Fruit fly (Drosophila melanogaster) whole organism, embryonic: Measurements from ENCODE around the gene RpL24.

Source experiments
- Abd-B ChIP-seq: fragments of 200-800 bp; sonication (Bioruptor generic); optimal IDR thresholded peaks from 2 replicates; lab custom pipeline; 2018; ENCODE audit warnings: missing biosample characterization, mild to moderate bottlenecking, missing genetic modification characterization, moderate library complexity
- Adf1 ChIP-seq: fragments of 200-800 bp; sonication (Bioruptor generic); IDR thresholded peaks from 2 replicates; pipeline ENCODE4 v1.3.6; 2022; ENCODE audit warnings: missing biosample characterization, missing genetic modification characterization
- Bgb ChIP-seq: fragments of 200-800 bp; sonication (Bioruptor generic); IDR thresholded peaks from 2 replicates; pipeline ENCODE4 v1.3.6; 2022; ENCODE audit warnings: missing biosample characterization, missing genetic modification characterization; ENCODE audit not compliant: partially characterized antibody
- CG10267 ChIP-seq: fragments of 200-800 bp; sonication (Bioruptor generic); optimal IDR thresholded peaks from 2 replicates; lab custom pipeline; 2018; ENCODE audit warnings: missing biosample characterization, mild to moderate bottlenecking, missing genetic modification characterization, moderate library complexity
- CG10366 ChIP-seq: fragments of 200-800 bp; sonication (Bioruptor generic); IDR thresholded peaks from 2 replicates; pipeline ENCODE4 v1.3.6; 2022; ENCODE audit warnings: missing biosample characterization, missing genetic modification characterization
- CG10979 ChIP-seq: fragments of 200-800 bp; sonication (Bioruptor generic); optimal IDR thresholded peaks from 2 replicates; lab custom pipeline; 2018; ENCODE audit warnings: missing biosample characterization, mild to moderate bottlenecking, missing genetic modification characterization, moderate library complexity
- CG14014 ChIP-seq: fragments of 200-800 bp; sonication (Bioruptor generic); IDR thresholded peaks from 2 replicates; pipeline ENCODE4 v1.3.6; 2022; ENCODE audit warnings: missing biosample characterization, missing genetic modification characterization
- CG15514 ChIP-seq: fragments of 200-800 bp; sonication (Bioruptor generic); optimal IDR thresholded peaks from 3 replicates; lab custom pipeline; 2017; ENCODE audit warnings: missing biosample characterization, missing genetic modification characterization, mild to moderate bottlenecking, moderate library complexity, missing genetic modification reagents
- CG1602 ChIP-seq: fragments of 200-800 bp; sonication (Bioruptor generic); optimal IDR thresholded peaks from 3 replicates; lab custom pipeline; 2016; ENCODE audit warnings: missing biosample characterization, missing genetic modification characterization
- CG17385 ChIP-seq: fragments of 200-800 bp; sonication (Bioruptor generic); optimal IDR thresholded peaks from 3 replicates; lab custom pipeline; 2018; ENCODE audit warnings: missing biosample characterization, mild to moderate bottlenecking, missing genetic modification characterization
- CG18764 ChIP-seq: fragments of 200-800 bp; sonication (Bioruptor generic); optimal IDR thresholded peaks from 3 replicates; lab custom pipeline; 2016; ENCODE audit warnings: missing biosample characterization, missing genetic modification characterization
- CG2116 ChIP-seq: fragments of 200-800 bp; sonication (Bioruptor generic); optimal IDR thresholded peaks from 3 replicates; lab custom pipeline; 2018; ENCODE audit warnings: missing biosample characterization, mild to moderate bottlenecking, missing genetic modification characterization
- CG2120 ChIP-seq: fragments of 200-800 bp; sonication (Bioruptor generic); optimal IDR thresholded peaks from 3 replicates; lab custom pipeline; 2016; ENCODE audit warnings: missing biosample characterization, missing genetic modification characterization
- CG34422 ChIP-seq: fragments of 200-800 bp; sonication (Bioruptor generic); IDR thresholded peaks from 3 replicates; pipeline ENCODE4 v1.3.6; 2022; ENCODE audit warnings: missing biosample characterization, missing genetic modification characterization
- CG3847 ChIP-seq: fragments of 200-800 bp; sonication (Bioruptor generic); IDR thresholded peaks from 2 replicates; pipeline ENCODE4 v1.3.6; 2022; ENCODE audit warnings: missing biosample characterization, missing genetic modification characterization
- CG4360 ChIP-seq: fragments of 200-800 bp; sonication (Bioruptor generic); IDR thresholded peaks from 2 replicates; pipeline ENCODE4 v1.3.6; 2022; ENCODE audit warnings: missing biosample characterization, missing genetic modification characterization
- CG4424 ChIP-seq: fragments of 200-800 bp; sonication (Bioruptor generic); optimal IDR thresholded peaks from 3 replicates; lab custom pipeline; 2016; ENCODE audit warnings: missing biosample characterization, missing genetic modification characterization
- CG4617 ChIP-seq: fragments of 200-800 bp; sonication (Bioruptor generic); optimal IDR thresholded peaks from 3 replicates; lab custom pipeline; 2016; ENCODE audit warnings: missing biosample characterization, missing genetic modification characterization, borderline replicate concordance
- CG5180 ChIP-seq: fragments of 200-800 bp; sonication (Bioruptor generic); optimal IDR thresholded peaks from 3 replicates; lab custom pipeline; 2017; ENCODE audit warnings: missing biosample characterization, missing genetic modification characterization, mild to moderate bottlenecking, moderate library complexity, missing genetic modification reagents
- CG6272 ChIP-seq: fragments of 200-800 bp; sonication (Bioruptor generic); IDR thresholded peaks from 2 replicates; pipeline ENCODE4 v1.3.6; 2022; ENCODE audit warnings: missing biosample characterization, missing genetic modification characterization
- CG6689 ChIP-seq: fragments of 200-800 bp; sonication (Bioruptor generic); IDR thresholded peaks from 2 replicates; pipeline ENCODE4 v1.3.6; 2022; ENCODE audit warnings: missing biosample characterization, missing genetic modification characterization
- CG7357 ChIP-seq: fragments of 200-800 bp; sonication (Bioruptor generic); IDR thresholded peaks from 3 replicates; pipeline ENCODE4 v1.3.6; 2022; ENCODE audit warnings: missing biosample characterization, missing genetic modification characterization
- CG7745 ChIP-seq: fragments of 200-800 bp; sonication (Bioruptor generic); optimal IDR thresholded peaks from 2 replicates; lab custom pipeline; 2018; ENCODE audit warnings: missing biosample characterization, mild to moderate bottlenecking, missing genetic modification characterization, moderate library complexity
- CG8281 ChIP-seq: fragments of 200-800 bp; sonication (Bioruptor generic); optimal IDR thresholded peaks from 2 replicates; lab custom pipeline; 2018; ENCODE audit warnings: missing biosample characterization, mild to moderate bottlenecking, missing genetic modification characterization, moderate library complexity
- CG9215 ChIP-seq: fragments of 200-800 bp; sonication (Bioruptor generic); IDR thresholded peaks from 2 replicates; pipeline ENCODE4 v1.3.6; 2022; ENCODE audit warnings: missing biosample characterization, missing genetic modification characterization
- CG9797 ChIP-seq: fragments of 200-800 bp; sonication (Bioruptor generic); optimal IDR thresholded peaks from 3 replicates; lab custom pipeline; 2018; ENCODE audit warnings: missing biosample characterization, mild to moderate bottlenecking, missing genetic modification characterization
- CoRest ChIP-seq: fragments of 200-800 bp; sonication (Bioruptor generic); optimal IDR thresholded peaks from 3 replicates; lab custom pipeline; 2018; ENCODE audit warnings: missing biosample characterization, mild to moderate bottlenecking, missing genetic modification characterization, moderate library complexity
- Dp ChIP-seq: fragments of 200-800 bp; sonication (Bioruptor generic); optimal IDR thresholded peaks from 2 replicates; lab custom pipeline; 2018; ENCODE audit warnings: missing biosample characterization, mild to moderate bottlenecking, missing genetic modification characterization, moderate library complexity
- E2f1 ChIP-seq: fragments of 200-800 bp; sonication (Bioruptor generic); IDR thresholded peaks from 2 replicates; pipeline ENCODE4 v1.3.6; 2022; ENCODE audit warnings: missing biosample characterization, missing genetic modification characterization
- E2f2 ChIP-seq: fragments of 200-800 bp; sonication (Bioruptor generic); IDR thresholded peaks from 2 replicates; pipeline ENCODE4 v1.3.6; 2022; ENCODE audit warnings: missing biosample characterization, missing genetic modification characterization
- Ets65A ChIP-seq: fragments of 200-800 bp; sonication (Bioruptor generic); peaks from one replicate; lab custom pipeline; 2016; ENCODE audit warnings: missing biosample characterization, missing genetic modification characterization
- H2.0 ChIP-seq: fragments of 200-800 bp; sonication (Bioruptor generic); IDR thresholded peaks from 2 replicates; pipeline ENCODE4 v1.3.6; 2022; ENCODE audit warnings: missing biosample characterization, missing genetic modification characterization
- Hsf ChIP-seq: fragments of 200-800 bp; sonication (Bioruptor generic); optimal IDR thresholded peaks from 3 replicates; lab custom pipeline; 2016; ENCODE audit warnings: missing biosample characterization, missing genetic modification characterization
- MESR4 ChIP-seq: fragments of 200-800 bp; sonication (Bioruptor generic); optimal IDR thresholded peaks from 2 replicates; lab custom pipeline; 2018; ENCODE audit warnings: missing biosample characterization, mild to moderate bottlenecking, missing genetic modification characterization, moderate library complexity
- Sin3A ChIP-seq: fragments of >200 bp; optimal IDR thresholded peaks from 2 replicates; lab custom pipeline; 2018
- Sox100B ChIP-seq: fragments of 200-800 bp; sonication (Bioruptor generic); optimal IDR thresholded peaks from 3 replicates; lab custom pipeline; 2018; ENCODE audit warnings: missing biosample characterization, mild to moderate bottlenecking, missing genetic modification characterization
- Xbp1 ChIP-seq: fragments of 200-800 bp; sonication (Bioruptor generic); optimal IDR thresholded peaks from 3 replicates; lab custom pipeline; 2016; ENCODE audit warnings: missing biosample characterization, mild to moderate bottlenecking, missing genetic modification characterization
- al ChIP-seq: fragments of 200-800 bp; sonication (Bioruptor generic); IDR thresholded peaks from 2 replicates; pipeline ENCODE4 v1.3.6; 2022; ENCODE audit warnings: missing biosample characterization, missing genetic modification characterization
- az2 ChIP-seq: fragments of 200-800 bp; sonication (Bioruptor generic); optimal IDR thresholded peaks from 3 replicates; lab custom pipeline; 2016; ENCODE audit warnings: missing biosample characterization, missing genetic modification characterization
- bigmax ChIP-seq: fragments of 200-800 bp; sonication (Bioruptor generic); optimal IDR thresholded peaks from 2 replicates; lab custom pipeline; 2018; ENCODE audit warnings: missing biosample characterization, mild to moderate bottlenecking, missing genetic modification characterization
- cad ChIP-seq: fragments of >200 bp; optimal IDR thresholded peaks from 2 replicates; lab custom pipeline; 2017; ENCODE audit warnings: missing biosample characterization, missing genetic modification characterization
- dmrt11E ChIP-seq: fragments of 200-800 bp; sonication (Bioruptor generic); optimal IDR thresholded peaks from 3 replicates; lab custom pipeline; 2018; ENCODE audit warnings: missing biosample characterization, mild to moderate bottlenecking, missing genetic modification characterization, moderate library complexity
- ftz-f1 ChIP-seq: fragments of 200-800 bp; sonication (Bioruptor generic); optimal IDR thresholded peaks from 2 replicates; lab custom pipeline; 2016; ENCODE audit warnings: missing biosample characterization, missing genetic modification characterization
- gfzf ChIP-seq: fragments of 200-800 bp; sonication (Bioruptor generic); optimal IDR thresholded peaks from 2 replicates; lab custom pipeline; 2016; ENCODE audit warnings: missing biosample characterization, mild to moderate bottlenecking, missing genetic modification characterization, moderate library complexity
- hkb ChIP-seq, 2 experiments: fragments of 200-800 bp in 1 of 2; fragments of >200 bp in 1 of 2; sonication (Bioruptor generic) in 1 of 2; IDR thresholded peaks in 1 of 2; optimal IDR thresholded peaks in 1 of 2; 2 replicates each; pipeline versions ENCODE4 v1.3.6 to Lab custom; 2017 to 2022; ENCODE audit warnings: missing biosample characterization in 1 of 2, missing genetic modification characterization in 1 of 2
- pzg ChIP-seq: fragments of 200-800 bp; sonication (Bioruptor generic); optimal IDR thresholded peaks from 3 replicates; lab custom pipeline; 2018; ENCODE audit warnings: missing biosample characterization, mild to moderate bottlenecking, missing genetic modification characterization, moderate library complexity
- rib ChIP-seq: fragments of 200-800 bp; sonication (Bioruptor generic); IDR thresholded peaks from 2 replicates; pipeline ENCODE4 v1.3.6; 2022; ENCODE audit warnings: missing biosample characterization, missing genetic modification characterization
- sd ChIP-seq: fragments of 200-800 bp; sonication (Bioruptor generic); optimal IDR thresholded peaks from 3 replicates; lab custom pipeline; 2018; ENCODE audit warnings: missing biosample characterization, mild to moderate bottlenecking, missing genetic modification characterization, moderate library complexity
- trem ChIP-seq: fragments of 200-800 bp; optimal IDR thresholded peaks from 3 replicates; lab custom pipeline; 2019; ENCODE audit warnings: missing biosample characterization, mild to moderate bottlenecking, missing genetic modification characterization, moderate library complexity

RpL24 gene

DNA sequence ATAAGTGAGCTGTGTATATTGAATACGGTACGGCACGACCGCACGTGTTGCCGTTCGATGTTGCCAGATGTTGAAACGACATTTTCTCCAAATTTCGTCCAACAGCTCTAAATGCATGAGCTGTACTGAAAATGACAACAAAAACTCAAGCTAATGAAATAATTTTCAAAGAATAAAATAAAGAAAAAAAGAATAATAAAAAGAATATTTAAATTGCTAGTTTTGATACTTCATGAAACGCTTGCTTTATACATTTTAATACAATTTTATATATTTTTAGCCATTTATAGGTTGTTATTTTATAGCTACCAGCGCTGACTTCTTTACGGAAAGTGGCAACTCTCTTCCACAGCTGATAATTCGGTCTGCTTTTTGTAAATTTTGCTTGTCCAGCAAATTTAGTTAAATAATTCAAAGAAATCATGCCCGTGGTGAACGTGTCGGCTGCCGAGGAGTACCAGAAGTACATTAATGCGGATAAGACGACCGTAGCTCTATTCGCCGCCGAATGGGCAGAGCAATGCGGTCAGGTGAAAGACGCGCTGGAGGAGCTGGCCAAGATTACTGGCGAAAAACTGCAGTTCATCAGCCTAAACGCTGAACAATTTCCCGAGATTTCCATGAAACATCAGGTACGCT lies 28.7 kb downstream of the RpL24 start, which contains the start of the genes Nnp-1 and Grx3 (continued):
- TF ChIP-seq MESR4 (GFP tag; lab: Kevin White, UChicago) = peak; percentile 26
- peak; percentile 43 for TF ChIP-seq CG10979
- peak; percentile 79 for TF ChIP-seq CoRest (tag; lab: Kevin White, UChicago)
- peak; percentile 41 for TF ChIP-seq CG9797 (GFP tag; lab: Kevin White, UChicago)
- TF ChIP-seq E2f1 (GFP tag; lab: Robert Waterston, UW) = 0 out of 2 replicates have a peak, but pooled peaks have one; percentile 24
- peak; percentile 46; the same call in 1 of the 2 replicates for TF ChIP-seq CG4360 (GFP tag; lab: Robert Waterston, UW)
- TF ChIP-seq CG3847 (GFP tag; lab: Robert Waterston, UW) = peak; percentile 76
- TF ChIP-seq dmrt11E = peak; percentile 61
- TF ChIP-seq rib = no peak
- TF ChIP-seq az2 (GFP tag; lab: Kevin White, UChicago) = peak; percentile 21
- peak; percentile 71 for TF ChIP-seq CG5180 (GFP tag; lab: Kevin White, UChicago)
- peak; percentile 65 for TF ChIP-seq CG7357 (GFP tag; lab: Robert Waterston, UW)
- TF ChIP-seq H2.0 (GFP tag; lab: Robert Waterston, UW) = 0 out of 2 replicates have a peak, but pooled peaks have one; percentile 16
- TF ChIP-seq CG10366 (GFP tag; lab: Robert Waterston, UW) = no peak; the same call in 1 of the 2 replicates
- no peak for TF ChIP-seq ftz-f1 (GFP tag; lab: Kevin White, UChicago)
- TF ChIP-seq bigmax (GFP tag; lab: Kevin White, UChicago) = no peak
- TF ChIP-seq Abd-B (GFP tag; lab: Kevin White, UChicago) = peak; percentile 76
- 0 out of 2 replicates have a peak, but pooled peaks have one; percentile 7 for TF ChIP-seq Bgb (GFP tag; lab: Robert Waterston, UW)
- TF ChIP-seq sd (tag; lab: Kevin White, UChicago) = no peak
- peak; percentile 7 for TF ChIP-seq Hsf (GFP tag; lab: Kevin White, UChicago)
- TF ChIP-seq hkb (optimal IDR thresholded peaks at IDR 0.05; lab: Kevin White, UChicago) = peak; percentile 21
- no peak for TF ChIP-seq hkb (GFP tag; IDR thresholded peaks at IDR 0.05; lab: Robert Waterston, UW)
- peak; percentile 52 for TF ChIP-seq CG2120
- peak; percentile 22 for TF ChIP-seq CG1602 (GFP tag; lab: Kevin White, UChicago)
- TF ChIP-seq Dp = peak; percentile 1
- peak; percentile 65 for TF ChIP-seq CG15514 (GFP tag; lab: Kevin White, UChicago)
- peak; percentile 54 for TF ChIP-seq CG2116 (GFP tag; lab: Kevin White, UChicago)
- peak; percentile 44 for TF ChIP-seq Adf1 (GFP tag; lab: Robert Waterston, UW)
- TF ChIP-seq CG7745 = no peak
- peak; percentile 53 for TF ChIP-seq Xbp1
- TF ChIP-seq pzg (GFP tag; lab: Kevin White, UChicago) = peak; percentile 49
- TF ChIP-seq E2f2 (GFP tag; lab: Robert Waterston, UW) = 0 out of 2 replicates have a peak, but pooled peaks have one; percentile 16
- TF ChIP-seq cad (GFP tag; lab: Kevin White, UChicago) = no peak
- TF ChIP-seq CG17385 (GFP tag; lab: Kevin White, UChicago) = peak; percentile 51
- TF ChIP-seq CG14014 (GFP tag; lab: Robert Waterston, UW) = no peak
- no peak for TF ChIP-seq CG6272
- 0 out of 2 replicates have a peak, but pooled peaks have one; percentile 22 for TF ChIP-seq al (GFP tag; lab: Robert Waterston, UW)
- TF ChIP-seq CG34422 (GFP tag; lab: Robert Waterston, UW) = peak; percentile 65
- no peak for TF ChIP-seq Sox100B (GFP tag; lab: Kevin White, UChicago)
- peak; percentile 31 for TF ChIP-seq CG8281 (tag; lab: Kevin White, UChicago)
- TF ChIP-seq trem (tag; lab: Kevin White, UChicago) = peak; percentile 75
- TF ChIP-seq CG10267 (tag; lab: Kevin White, UChicago) = peak; percentile 72
- TF ChIP-seq CG4617 (GFP tag; lab: Kevin White, UChicago) = peak; percentile 62
- TF ChIP-seq Sin3A (lab: Kevin White, UChicago) = peak; percentile 56
- peak; percentile 59 for TF ChIP-seq CG4424 (GFP tag; lab: Kevin White, UChicago)
- TF ChIP-seq CG9215 (GFP tag; lab: Robert Waterston, UW) = peak; percentile 57
- peak; percentile 52 for TF ChIP-seq gfzf
- TF ChIP-seq CG6689 = peak; percentile 49
- TF ChIP-seq Ets65A = peak; percentile 71
- TF ChIP-seq CG18764 (GFP tag; lab: Kevin White, UChicago) = peak; percentile 43
